Worm (Caenorhabditis elegans) whole organism, late embryonic: ENCODE data around the gene F45F2.10.

ENCODE experiments used
- eyg-1 ChIP-seq: sonication (generic microtip); optimal IDR thresholded peaks from 2 replicates; lab custom pipeline; 2016; ENCODE audit warnings: missing genotype, missing genetic modification characterization, missing compliant biosample characterization
- pqm-1 ChIP-seq: sonication (generic microtip); optimal IDR thresholded peaks from 2 replicates; lab custom pipeline; 2016; ENCODE audit warnings: missing genetic modification characterization, missing compliant biosample characterization
- tbx-2 ChIP-seq: sonication (generic microtip); optimal IDR thresholded peaks from 2 replicates; lab custom pipeline; 2016; ENCODE audit warnings: missing genetic modification characterization, missing compliant biosample characterization

DNA sequence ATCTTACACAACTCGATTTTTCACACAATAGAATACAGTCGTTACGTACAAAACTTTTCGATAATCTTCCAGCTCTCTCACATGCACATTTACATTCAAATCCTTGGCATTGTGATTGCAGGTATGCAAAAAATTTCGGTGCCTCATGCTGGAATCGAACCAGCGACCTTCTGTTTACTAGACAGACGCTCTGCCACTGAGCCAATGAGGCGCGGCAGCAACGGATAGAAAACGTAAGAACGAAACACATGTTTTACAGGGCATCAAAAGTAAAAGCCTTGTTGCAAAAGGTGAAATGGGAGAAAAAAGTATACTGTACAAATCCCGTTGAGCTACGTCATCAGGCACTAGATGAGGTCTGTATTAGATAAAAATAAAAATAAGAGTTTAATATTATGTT is 22.7 kb downstream of the F45F2.10 start:
- TF ChIP-seq pqm-1 (tag; lab: Kevin White, UChicago) (no peak), eyg-1 (no peak), tbx-2 (tag; lab: Kevin White, UChicago) (no peak)
